Fruit fly (Drosophila melanogaster) whole organism, embryonic: ENCODE results near the gene CG11095.
A peak's percentile ranks its signal among the peaks of the same experiment; 100 is the strongest.

Experiments used
- Atf6 ChIP-seq: fragments of 200-800 bp; sonication (Bioruptor generic); IDR thresholded peaks from 2 replicates; pipeline ENCODE4 v1.3.6; 2022; ENCODE audit warnings: missing biosample characterization, missing genetic modification characterization
- Bteb2 ChIP-seq: fragments of 200-800 bp; sonication (Bioruptor generic); optimal IDR thresholded peaks from 2 replicates; lab custom pipeline; 2016; ENCODE audit warnings: missing biosample characterization, missing genetic modification characterization
- CG12219 ChIP-seq: fragments of 200-800 bp; sonication (Bioruptor generic); optimal IDR thresholded peaks from 3 replicates; lab custom pipeline; 2018; ENCODE audit warnings: missing biosample characterization, mild to moderate bottlenecking, missing genetic modification characterization
- CG12391 ChIP-seq: fragments of 200-800 bp; sonication (Bioruptor generic); optimal IDR thresholded peaks from 3 replicates; lab custom pipeline; 2018; ENCODE audit warnings: missing biosample characterization, mild to moderate bottlenecking, missing genetic modification characterization, moderate library complexity
- CG13296 ChIP-seq: fragments of 200-800 bp; sonication (Bioruptor generic); optimal IDR thresholded peaks from 3 replicates; lab custom pipeline; 2018; ENCODE audit warnings: missing biosample characterization, mild to moderate bottlenecking, missing genetic modification characterization
- CG15073 ChIP-seq: fragments of 200-800 bp; sonication (Bioruptor generic); optimal IDR thresholded peaks from 2 replicates; lab custom pipeline; 2016; ENCODE audit warnings: missing biosample characterization, missing genetic modification characterization
- CG17359 ChIP-seq: fragments of 200-800 bp; sonication (Bioruptor generic); optimal IDR thresholded peaks from 3 replicates; lab custom pipeline; 2018; ENCODE audit warnings: missing biosample characterization, mild to moderate bottlenecking, missing genetic modification characterization, moderate library complexity
- CG17568 ChIP-seq: fragments of 200-800 bp; sonication (Bioruptor generic); optimal IDR thresholded peaks from 2 replicates; lab custom pipeline; 2018; ENCODE audit warnings: missing biosample characterization, mild to moderate bottlenecking, missing genetic modification characterization, moderate library complexity
- CG3065 ChIP-seq: fragments of 200-800 bp; sonication (Bioruptor generic); optimal IDR thresholded peaks from 2 replicates; lab custom pipeline; 2016; ENCODE audit warnings: missing biosample characterization, missing genetic modification characterization
- CG31441 ChIP-seq: fragments of 200-800 bp; sonication (Bioruptor generic); IDR thresholded peaks from 2 replicates; pipeline ENCODE4 v1.3.6; 2022; ENCODE audit warnings: missing biosample characterization, missing genetic modification characterization
- CG34422 ChIP-seq: fragments of 200-800 bp; sonication (Bioruptor generic); IDR thresholded peaks from 3 replicates; pipeline ENCODE4 v1.3.6; 2022; ENCODE audit warnings: missing biosample characterization, missing genetic modification characterization
- CG3838 ChIP-seq: fragments of 200-800 bp; sonication (Bioruptor generic); optimal IDR thresholded peaks from 3 replicates; lab custom pipeline; 2016; ENCODE audit warnings: missing biosample characterization, missing genetic modification characterization
- CG3847 ChIP-seq: fragments of 200-800 bp; sonication (Bioruptor generic); IDR thresholded peaks from 2 replicates; pipeline ENCODE4 v1.3.6; 2022; ENCODE audit warnings: missing biosample characterization, missing genetic modification characterization
- CG6689 ChIP-seq: fragments of 200-800 bp; sonication (Bioruptor generic); IDR thresholded peaks from 2 replicates; pipeline ENCODE4 v1.3.6; 2022; ENCODE audit warnings: missing biosample characterization, missing genetic modification characterization
- CG8089 ChIP-seq: fragments of 200-800 bp; sonication (Bioruptor generic); optimal IDR thresholded peaks from 3 replicates; lab custom pipeline; 2016; ENCODE audit warnings: missing biosample characterization, missing genetic modification characterization
- CG8359 ChIP-seq: fragments of 200-800 bp; sonication (Bioruptor generic); optimal IDR thresholded peaks from 2 replicates; lab custom pipeline; 2017; ENCODE audit warnings: missing biosample characterization, mild to moderate bottlenecking, missing genetic modification characterization, borderline replicate concordance
- CG8765 ChIP-seq: fragments of 200-800 bp; sonication (Bioruptor generic); IDR thresholded peaks from 2 replicates; pipeline ENCODE4 v1.3.6; 2022; ENCODE audit warnings: missing biosample characterization, missing genetic modification characterization
- CkIIα-i1 ChIP-seq: fragments of 200-800 bp; sonication (Bioruptor generic); IDR thresholded peaks from 2 replicates; pipeline ENCODE4 v1.3.6; 2022; ENCODE audit warnings: missing biosample characterization, missing genetic modification characterization
- CoRest ChIP-seq: fragments of 200-800 bp; sonication (Bioruptor generic); optimal IDR thresholded peaks from 3 replicates; lab custom pipeline; 2018; ENCODE audit warnings: missing biosample characterization, mild to moderate bottlenecking, missing genetic modification characterization, moderate library complexity
- Fer2 ChIP-seq: fragments of 200-800 bp; sonication (Bioruptor generic); optimal IDR thresholded peaks from 2 replicates; lab custom pipeline; 2018; ENCODE audit warnings: missing biosample characterization, mild to moderate bottlenecking, missing genetic modification characterization, moderate library complexity
- Gsc ChIP-seq: fragments of 200-800 bp; sonication (Bioruptor generic); IDR thresholded peaks from 2 replicates; pipeline ENCODE4 v1.3.6; 2022; ENCODE audit warnings: missing biosample characterization, missing genetic modification characterization
- Gug ChIP-seq: fragments of 200-800 bp; sonication (Bioruptor generic); IDR thresholded peaks from 4 replicates; pipeline ENCODE4 v1.3.6; 2022; ENCODE audit warnings: missing biosample characterization, missing genetic modification characterization
- Hand ChIP-seq: fragments of 200-800 bp; sonication (Bioruptor generic); optimal IDR thresholded peaks from 2 replicates; lab custom pipeline; 2017; ENCODE audit warnings: mild to moderate bottlenecking, missing biosample characterization, missing genetic modification reagents, missing genetic modification characterization
- Hr78 ChIP-seq, 2 experiments: fragments of 200-800 bp in 1 of 2; fragments of >200 bp in 1 of 2; sonication (Bioruptor generic) in 1 of 2; optimal IDR thresholded peaks; 2 replicates each; lab custom pipeline; 2017 to 2019; ENCODE audit warnings: missing biosample characterization in 2 of 2, missing genetic modification characterization in 2 of 2, mild to moderate bottlenecking in 1 of 2, moderate library complexity in 1 of 2
- MBD-R2 ChIP-seq: fragments of 200-800 bp; sonication (Bioruptor generic); IDR thresholded peaks from 2 replicates; pipeline ENCODE4 v1.3.6; 2022; ENCODE audit warnings: missing biosample characterization, missing genetic modification characterization
- NFAT ChIP-seq: fragments of 200-800 bp; sonication (Bioruptor generic); IDR thresholded peaks from 2 replicates; pipeline ENCODE4 v1.3.6; 2022; ENCODE audit warnings: missing biosample characterization, missing genetic modification characterization
- Rfx ChIP-seq: fragments of 200-800 bp; sonication (Bioruptor generic); IDR thresholded peaks from 2 replicates; pipeline ENCODE4 v1.3.6; 2022; ENCODE audit warnings: missing biosample characterization, missing genetic modification characterization
- Ssrp ChIP-seq: fragments of 200-800 bp; sonication (Bioruptor generic); optimal IDR thresholded peaks from 2 replicates; lab custom pipeline; 2018; ENCODE audit warnings: missing biosample characterization, mild to moderate bottlenecking, missing genetic modification characterization, moderate library complexity
- Usf ChIP-seq: fragments of 200-800 bp; sonication (Bioruptor generic); optimal IDR thresholded peaks from 2 replicates; lab custom pipeline; 2017; ENCODE audit warnings: missing genotype, missing biosample characterization, missing genetic modification characterization
- ab ChIP-seq: fragments of 200-800 bp; sonication (Bioruptor generic); optimal IDR thresholded peaks from 2 replicates; lab custom pipeline; 2016; ENCODE audit warnings: missing biosample characterization, missing genetic modification characterization
- bab2 ChIP-seq: fragments of 200-800 bp; sonication (Bioruptor generic); optimal IDR thresholded peaks from 2 replicates; lab custom pipeline; 2016; ENCODE audit warnings: missing biosample characterization, missing genetic modification characterization
- croc ChIP-seq: fragments of 200-800 bp; sonication (Bioruptor generic); conservative IDR thresholded peaks from 3 replicates; pipeline ENCODE4 v1.3.6; 2022; ENCODE audit warnings: missing biosample characterization, missing genetic modification characterization
- disco-r ChIP-seq: fragments of 200-800 bp; sonication (Bioruptor generic); optimal IDR thresholded peaks from 2 replicates; lab custom pipeline; 2016; ENCODE audit warnings: missing biosample characterization, missing genetic modification characterization
- dmrt11E ChIP-seq: fragments of 200-800 bp; sonication (Bioruptor generic); optimal IDR thresholded peaks from 3 replicates; lab custom pipeline; 2018; ENCODE audit warnings: missing biosample characterization, mild to moderate bottlenecking, missing genetic modification characterization, moderate library complexity
- dysf ChIP-seq: fragments of 200-800 bp; sonication (Bioruptor generic); IDR thresholded peaks from 3 replicates; pipeline ENCODE4 v1.3.6; 2022; ENCODE audit warnings: missing biosample characterization, missing genetic modification characterization
- fru ChIP-seq: fragments of >200 bp; optimal IDR thresholded peaks from 2 replicates; lab custom pipeline; 2017
- gsb-n ChIP-seq: fragments of 200-800 bp; sonication (Bioruptor generic); optimal IDR thresholded peaks from 3 replicates; lab custom pipeline; 2018; ENCODE audit warnings: missing biosample characterization, mild to moderate bottlenecking, missing genetic modification characterization
- ham ChIP-seq: fragments of 200-800 bp; sonication (Bioruptor generic); IDR thresholded peaks from 2 replicates; pipeline ENCODE4 v1.3.6; 2022; ENCODE audit warnings: missing biosample characterization, missing genetic modification characterization
- hkb ChIP-seq, 2 experiments: fragments of 200-800 bp in 1 of 2; fragments of >200 bp in 1 of 2; sonication (Bioruptor generic) in 1 of 2; IDR thresholded peaks in 1 of 2; optimal IDR thresholded peaks in 1 of 2; 2 replicates each; pipeline versions ENCODE4 v1.3.6 to Lab custom; 2017 to 2022; ENCODE audit warnings: missing biosample characterization in 1 of 2, missing genetic modification characterization in 1 of 2
- ken ChIP-seq: fragments of 200-800 bp; sonication (Bioruptor generic); IDR thresholded peaks from 3 replicates; pipeline ENCODE4 v1.3.6; 2022; ENCODE audit warnings: missing biosample characterization, missing genetic modification characterization
- klu ChIP-seq: fragments of 200-800 bp; sonication (Bioruptor generic); IDR thresholded peaks from 2 replicates; pipeline ENCODE4 v1.3.6; 2022; ENCODE audit warnings: missing biosample characterization, missing genetic modification characterization
- peb ChIP-seq: fragments of 200-800 bp; sonication (Bioruptor generic); IDR thresholded peaks from 2 replicates; pipeline ENCODE4 v1.3.6; 2022; ENCODE audit warnings: missing biosample characterization, missing genetic modification characterization
- pnt ChIP-seq: fragments of 200-800 bp; sonication (Bioruptor generic); optimal IDR thresholded peaks from 3 replicates; lab custom pipeline; 2016; ENCODE audit warnings: missing biosample characterization, missing genetic modification characterization
- pum ChIP-seq: fragments of 200-800 bp; sonication (Bioruptor generic); optimal IDR thresholded peaks from 2 replicates; lab custom pipeline; 2016; ENCODE audit warnings: missing biosample characterization, missing genetic modification characterization
- repo ChIP-seq: fragments of 200-800 bp; sonication (Bioruptor generic); optimal IDR thresholded peaks from 2 replicates; lab custom pipeline; 2016; ENCODE audit warnings: missing biosample characterization, missing genetic modification characterization
- sens ChIP-seq: fragments of 200-800 bp; sonication (Bioruptor generic); peaks from one replicate; lab custom pipeline; 2016; ENCODE audit warnings: missing biosample characterization, missing genetic modification characterization
- ssp ChIP-seq: fragments of 200-800 bp; sonication (Bioruptor generic); IDR thresholded peaks from 2 replicates; pipeline ENCODE4 v1.3.6; 2022; ENCODE audit warnings: missing biosample characterization, missing genetic modification characterization
- toy ChIP-seq: fragments of 200-800 bp; sonication (Bioruptor generic); IDR thresholded peaks from 2 replicates; pipeline ENCODE4 v1.3.6; 2022; ENCODE audit warnings: missing biosample characterization, missing genetic modification characterization
- trem ChIP-seq: fragments of 200-800 bp; optimal IDR thresholded peaks from 3 replicates; lab custom pipeline; 2019; ENCODE audit warnings: missing biosample characterization, mild to moderate bottlenecking, missing genetic modification characterization, moderate library complexity
- ttk ChIP-seq: fragments of 200-800 bp; sonication (Bioruptor generic); IDR thresholded peaks from 2 replicates; pipeline ENCODE4 v2.1.2; 2022; ENCODE audit warnings: missing biosample characterization, missing genetic modification characterization
- tx ChIP-seq: fragments of 200-800 bp; sonication (Bioruptor generic); optimal IDR thresholded peaks from 2 replicates; lab custom pipeline; 2016; ENCODE audit warnings: missing biosample characterization, missing genetic modification characterization

The CG11095 gene

dm6 chrX:13762372-13762883, 49.1 kb upstream of the CG11095 start, which contains the start of gene rdgB (continued):
- TF ChIP-seq Gug (GFP tag; lab: Robert Waterston, UW) (peak; percentile 60; the same call in 1 of the 4 replicates), bab2 (GFP tag; lab: Kevin White, UChicago) (peak; percentile 37), repo (GFP tag; lab: Kevin White, UChicago) (no peak), toy (GFP tag; lab: Robert Waterston, UW) (0 out of 2 replicates have a peak, but pooled peaks have one; percentile 33), CG31441 (GFP tag; lab: Robert Waterston, UW) (peak; percentile 82), tx (no peak), CG12391 (tag; lab: Kevin White, UChicago) (peak; percentile 82), dysf (GFP tag; lab: Robert Waterston, UW) (peak; percentile 83), klu (GFP tag; lab: Robert Waterston, UW) (peak; percentile 62; the same call in 1 of the 2 replicates), CG34422 (GFP tag; lab: Robert Waterston, UW) (peak; percentile 38; the same call in 1 of the 3 replicates), NFAT (GFP tag; lab: Robert Waterston, UW) (0 out of 2 replicates have a peak, but pooled peaks have one; percentile 42), CG6689 (peak; percentile 80), disco-r (no peak), Hand (GFP tag; lab: Kevin White, UChicago) (peak; percentile 25), MBD-R2 (GFP tag; lab: Robert Waterston, UW) (no peak), Atf6 (GFP tag; lab: Robert Waterston, UW) (peak; percentile 70; the same call in 1 of the 2 replicates), ken (GFP tag; lab: Robert Waterston, UW) (peak; percentile 64; the same call in 1 of the 3 replicates), ssp (peak; percentile 68), CoRest (tag; lab: Kevin White, UChicago) (peak; percentile 91), croc (GFP tag; lab: Robert Waterston, UW) (peak; percentile 69; the same call in 2 of the 3 replicates), Usf (GFP tag; lab: Kevin White, UChicago) (peak; percentile 53), ham (no peak), fru (no peak), Fer2 (tag; lab: Kevin White, UChicago) (peak; percentile 56), CG3838 (GFP tag; lab: Kevin White, UChicago) (no peak), ab (GFP tag; lab: Kevin White, UChicago) (peak; percentile 7), CG3847 (GFP tag; lab: Robert Waterston, UW) (peak; percentile 70), ttk (GFP tag; lab: Robert Waterston, UW) (peak; percentile 70), Gsc (GFP tag; lab: Robert Waterston, UW) (0 out of 2 replicates have a peak, but pooled peaks have one; percentile 29), CG15073 (GFP tag; lab: Kevin White, UChicago) (no peak), CG3065 (GFP tag; lab: Kevin White, UChicago) (no peak), dmrt11E (tag; lab: Kevin White, UChicago) (peak; percentile 50), CkIIα-i1 (GFP tag; lab: Robert Waterston, UW) (no peak), pum (GFP tag; lab: Kevin White, UChicago) (peak; percentile 52), hkb (optimal IDR thresholded peaks at IDR 0.05; lab: Kevin White, UChicago) (no peak), hkb (GFP tag; IDR thresholded peaks at IDR 0.05; lab: Robert Waterston, UW) (peak; percentile 82), Rfx (GFP tag; lab: Robert Waterston, UW) (peak; percentile 83), pnt (GFP tag; lab: Kevin White, UChicago) (peak; percentile 6), CG8359 (no peak), Bteb2 (GFP tag; lab: Kevin White, UChicago) (no peak), trem (tag; lab: Kevin White, UChicago) (peak; percentile 36), Hr78 (GFP tag; optimal IDR thresholded peaks at IDR 0.05; lab: Kevin White, UChicago) (no peak), sens (GFP tag; lab: Kevin White, UChicago) (peak; percentile 65), gsb-n (tag; lab: Kevin White, UChicago) (peak; percentile 69), CG13296 (GFP tag; lab: Kevin White, UChicago) (peak; percentile 84), peb (0 out of 2 replicates have a peak, but pooled peaks have one; percentile 34), CG8089 (no peak), CG17359 (peak; percentile 80), CG12219 (peak; percentile 26), CG8765 (no peak), Ssrp (tag; lab: Kevin White, UChicago) (peak; percentile 83), CG17568 (GFP tag; lab: Kevin White, UChicago) (peak; percentile 10)
